Worm (Caenorhabditis elegans): Measurements from ENCODE around the gene grl-12.

grl-12 gene

DNA sequence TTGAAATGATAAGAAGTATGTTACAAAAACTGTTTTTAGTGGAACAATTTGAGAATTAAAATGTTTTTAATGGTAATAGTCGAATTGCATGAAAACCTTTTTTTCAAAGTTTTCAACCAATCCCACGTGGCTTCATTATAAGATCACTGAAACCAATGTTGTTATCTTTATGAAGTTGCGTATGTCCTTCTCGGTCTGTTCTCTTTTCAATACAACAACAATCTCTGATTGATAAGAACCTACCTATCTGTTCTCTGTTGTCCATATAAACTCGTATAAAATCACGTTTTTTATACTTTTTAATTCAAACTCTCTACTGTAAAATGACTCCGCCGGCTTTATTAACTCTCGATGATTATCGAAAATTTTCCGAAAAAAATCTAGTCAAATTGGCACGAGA, 33.5 kb downstream of the grl-12 start, which contains the start of gene F41E6.5:
TSS of gene F41E6.5 (plus strand) at position 209 of the 400 bp plus-strand sequence.
- no peak for TF ChIP-seq M03D4.4 (tag; optimal IDR thresholded peaks at IDR 0.05)

DNA sequence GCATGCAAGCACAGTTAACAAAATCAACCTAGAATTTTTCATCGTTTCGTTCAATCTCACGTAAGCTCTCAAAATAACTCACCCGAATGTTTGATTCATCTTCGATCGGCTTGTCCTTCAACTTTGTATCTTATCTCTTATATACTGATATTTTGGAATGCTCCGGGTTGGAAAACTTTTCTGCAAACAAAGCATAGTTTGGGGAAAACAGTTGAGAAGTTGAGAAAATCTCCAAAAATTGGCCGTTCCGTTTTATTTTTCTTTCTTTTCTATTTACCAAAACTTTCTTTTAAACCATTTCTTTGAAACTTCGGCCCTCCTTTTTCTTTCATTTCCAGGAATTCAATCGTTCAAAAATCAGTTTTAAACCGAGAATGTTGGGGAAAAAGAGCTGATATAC, 34.2 kb downstream of the grl-12 start, which contains the start of gene F41E6.15:
TSS of gene F41E6.15 (minus strand) at position 101 of the 400 bp plus-strand sequence.
- TF ChIP-seq flh-1 (GFP tag; optimal IDR thresholded peaks at IDR 0.05): no peak
- TF ChIP-seq lsy-2 (tag; optimal IDR thresholded peaks at IDR 0.05): no peak
- TF ChIP-seq zip-8 (tag; optimal IDR thresholded peaks at IDR 0.05): no peak
- no peak for TF ChIP-seq sptf-1 (tag; optimal IDR thresholded peaks at IDR 0.05)
- no peak for TF ChIP-seq blmp-1 (tag; optimal IDR thresholded peaks at IDR 0.05)
- TF ChIP-seq nhr-237 (tag; optimal IDR thresholded peaks at IDR 0.05): no peak
- TF ChIP-seq mab-5 (tag; optimal IDR thresholded peaks at IDR 0.05): no peak
- TF ChIP-seq elt-1 (tag; optimal IDR thresholded peaks at IDR 0.05; ENCODE audit: borderline replicate concordance, insufficient read depth): no peak
- no peak for TF ChIP-seq ham-2 (GFP tag; optimal IDR thresholded peaks at IDR 0.05)
- no peak for TF ChIP-seq ceh-83 (GFP tag; optimal IDR thresholded peaks at IDR 0.05)
- TF ChIP-seq nhr-12 (tag; optimal IDR thresholded peaks at IDR 0.05): no peak
- TF ChIP-seq elt-3 (tag; optimal IDR thresholded peaks at IDR 0.05): no peak
- TF ChIP-seq lin-13 (tag; optimal IDR thresholded peaks at IDR 0.05): no peak
- TF ChIP-seq nhr-2 (tag; optimal IDR thresholded peaks at IDR 0.05): no peak
- no peak for TF ChIP-seq snpc-4 (tag; optimal IDR thresholded peaks at IDR 0.05)
- no peak for TF ChIP-seq lin-32 (GFP tag; optimal IDR thresholded peaks at IDR 0.05)
- TF ChIP-seq hlh-1 (tag; optimal IDR thresholded peaks at IDR 0.05): no peak
- TF ChIP-seq ceh-43 (GFP tag; optimal IDR thresholded peaks at IDR 0.05): no peak
- TF ChIP-seq cnd-1 (tag; optimal IDR thresholded peaks at IDR 0.05): no peak
- TF ChIP-seq nhr-28 (tag; optimal IDR thresholded peaks at IDR 0.05): no peak

DNA sequence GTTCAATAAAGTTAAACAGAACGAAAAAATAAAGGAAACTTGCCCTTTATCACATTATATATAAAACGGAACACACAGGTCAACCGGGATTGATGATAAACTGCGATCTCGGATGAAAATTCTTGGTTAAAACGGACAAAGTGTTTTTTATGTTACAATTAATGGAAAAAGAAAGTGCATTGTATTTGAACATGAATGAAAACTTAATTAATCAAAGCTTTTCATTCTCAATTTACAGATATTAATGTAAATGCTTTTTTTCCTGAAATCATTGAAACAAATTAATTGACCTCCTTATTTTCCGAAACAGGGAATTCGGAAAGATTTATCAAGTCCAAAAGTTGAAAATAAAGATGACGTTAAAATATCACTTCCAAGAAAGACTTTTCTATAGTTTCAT, 35.4 kb downstream of the grl-12 start, which contains the start of gene F41E6.8:
TSS of gene F41E6.8 (minus strand) at position 101 of the 400 bp plus-strand sequence.
- TF ChIP-seq lin-32 (GFP tag; optimal IDR thresholded peaks at IDR 0.05) (no peak), nhr-12 (tag; optimal IDR thresholded peaks at IDR 0.05) (no peak), nhr-2 (tag; optimal IDR thresholded peaks at IDR 0.05) (no peak), cnd-1 (tag; optimal IDR thresholded peaks at IDR 0.05) (no peak), tbx-8 (GFP tag; optimal IDR thresholded peaks at IDR 0.05) (no peak), zip-8 (tag; optimal IDR thresholded peaks at IDR 0.05) (no peak), nhr-76 (tag; optimal IDR thresholded peaks at IDR 0.05) (no peak)

DNA sequence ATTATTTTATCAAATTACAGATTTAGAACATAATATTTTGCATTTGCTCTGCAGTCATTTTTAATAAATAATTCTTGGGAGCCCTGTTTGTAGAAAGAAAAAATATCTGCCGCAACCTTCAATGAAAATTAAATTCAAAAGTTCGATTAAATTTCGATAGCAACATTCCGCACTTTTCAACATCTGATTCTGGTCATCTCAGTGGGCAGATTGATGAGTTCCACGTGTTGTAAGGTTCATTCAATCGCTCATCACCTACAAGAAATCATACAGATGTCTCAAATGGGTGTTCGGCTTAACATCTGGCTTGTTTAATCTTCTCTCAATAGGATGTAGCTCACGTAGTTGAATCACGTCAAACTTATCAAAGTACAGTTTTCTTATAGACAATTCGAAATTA, 36.9 kb downstream of the grl-12 start:
- TF ChIP-seq nhr-2 (tag; optimal IDR thresholded peaks at IDR 0.05) (no peak), mep-1 (tag; optimal IDR thresholded peaks at IDR 0.05) (no peak), flh-1 (GFP tag; optimal IDR thresholded peaks at IDR 0.05) (no peak), drap-1 (GFP tag; optimal IDR thresholded peaks at IDR 0.05) (no peak), sptf-1 (tag; optimal IDR thresholded peaks at IDR 0.05) (no peak), pha-4 (tag; optimal IDR thresholded peaks at IDR 0.05) (no peak), elt-3 (tag; optimal IDR thresholded peaks at IDR 0.05) (no peak), ceh-83 (GFP tag; optimal IDR thresholded peaks at IDR 0.05) (no peak), ztf-11 (tag; optimal IDR thresholded peaks at IDR 0.05) (no peak), zip-8 (tag; optimal IDR thresholded peaks at IDR 0.05) (no peak), hlh-1 (tag; optimal IDR thresholded peaks at IDR 0.05) (no peak), nhr-12 (tag; optimal IDR thresholded peaks at IDR 0.05) (no peak), ham-2 (GFP tag; optimal IDR thresholded peaks at IDR 0.05) (no peak), nhr-237 (tag; optimal IDR thresholded peaks at IDR 0.05) (no peak), tbx-8 (GFP tag; optimal IDR thresholded peaks at IDR 0.05) (no peak), lin-32 (GFP tag; optimal IDR thresholded peaks at IDR 0.05) (no peak)

DNA sequence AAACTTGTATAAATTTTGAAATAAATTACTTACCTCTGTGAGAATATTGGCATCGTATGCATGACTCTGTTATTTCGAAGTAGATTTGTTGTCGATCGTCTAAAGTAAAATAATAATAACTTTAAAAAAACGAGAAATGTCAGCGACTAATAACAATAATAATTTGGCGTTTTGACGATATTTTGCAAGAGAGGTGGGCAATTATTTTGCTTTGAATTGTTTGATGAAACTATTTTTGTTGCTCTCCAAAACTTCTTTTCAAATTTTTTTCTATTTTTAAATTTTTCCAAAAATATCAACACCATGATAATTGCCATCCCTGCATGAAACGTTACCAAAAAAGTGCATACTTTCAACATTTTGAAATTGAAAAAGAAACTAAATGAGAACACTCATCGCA, 37.6 kb downstream of the grl-12 start, which contains the start of gene F41E6.7:
TSS of gene F41E6.7 (minus strand) at position 101 of the 400 bp plus-strand sequence.
- TF ChIP-seq hlh-1 (tag; optimal IDR thresholded peaks at IDR 0.05) (no peak), mab-5 (tag; optimal IDR thresholded peaks at IDR 0.05) (no peak), ceh-43 (GFP tag; optimal IDR thresholded peaks at IDR 0.05) (no peak), lin-32 (GFP tag; optimal IDR thresholded peaks at IDR 0.05) (no peak), drap-1 (GFP tag; optimal IDR thresholded peaks at IDR 0.05) (no peak), nhr-12 (tag; optimal IDR thresholded peaks at IDR 0.05) (no peak), nhr-2 (tag; optimal IDR thresholded peaks at IDR 0.05) (no peak), unc-62 (GFP tag; optimal IDR thresholded peaks at IDR 0.05) (no peak), tbx-8 (GFP tag; optimal IDR thresholded peaks at IDR 0.05) (no peak), lin-13 (tag; optimal IDR thresholded peaks at IDR 0.05) (no peak)

Measured in whole organism, mixed stage, embryonic.